Fruit fly (Drosophila melanogaster) whole organism, embryonic: ENCODE measurements around the gene CG8460.

Source experiments
- Ada2b ChIP-seq: fragments of 200-800 bp; sonication (Bioruptor generic); IDR thresholded peaks from 2 replicates; pipeline ENCODE4 v1.3.6; 2022; ENCODE audit warnings: missing biosample characterization, missing genetic modification characterization
- Atf-2 ChIP-seq: fragments of 200-800 bp; sonication (Bioruptor generic); optimal IDR thresholded peaks from 2 replicates; lab custom pipeline; 2016; ENCODE audit warnings: missing biosample characterization, missing genetic modification characterization
- Atf6 ChIP-seq: fragments of 200-800 bp; sonication (Bioruptor generic); IDR thresholded peaks from 2 replicates; pipeline ENCODE4 v1.3.6; 2022; ENCODE audit warnings: missing biosample characterization, missing genetic modification characterization
- CG11085 ChIP-seq: fragments of 200-800 bp; sonication (Bioruptor generic); IDR thresholded peaks from 2 replicates; pipeline ENCODE4 v1.3.6; 2022; ENCODE audit warnings: missing biosample characterization, missing genetic modification characterization
- CG12236 ChIP-seq: fragments of 200-800 bp; sonication (Bioruptor generic); optimal IDR thresholded peaks from 2 replicates; lab custom pipeline; 2016; ENCODE audit warnings: missing biosample characterization, missing genetic modification characterization
- CG12659 ChIP-seq: fragments of 200-800 bp; sonication (Bioruptor generic); optimal IDR thresholded peaks from 3 replicates; lab custom pipeline; 2017; ENCODE audit warnings: mild to moderate bottlenecking, missing biosample characterization, missing genetic modification reagents, missing genetic modification characterization
- CG15073 ChIP-seq: fragments of 200-800 bp; sonication (Bioruptor generic); optimal IDR thresholded peaks from 2 replicates; lab custom pipeline; 2016; ENCODE audit warnings: missing biosample characterization, missing genetic modification characterization
- CG16779 ChIP-seq: fragments of 200-800 bp; sonication (Bioruptor generic); IDR thresholded peaks from 2 replicates; pipeline ENCODE4 v1.3.6; 2022; ENCODE audit warnings: missing biosample characterization, missing genetic modification characterization
- CG17186 ChIP-seq: fragments of 200-800 bp; sonication (Bioruptor generic); optimal IDR thresholded peaks from 3 replicates; lab custom pipeline; 2017; ENCODE audit warnings: missing biosample characterization, missing genetic modification reagents, missing genetic modification characterization
- CG1792 ChIP-seq: fragments of 200-800 bp; sonication (Bioruptor generic); optimal IDR thresholded peaks from 2 replicates; lab custom pipeline; 2016; ENCODE audit warnings: missing biosample characterization, missing genetic modification characterization
- CG2199 ChIP-seq: fragments of 200-800 bp; sonication (Bioruptor generic); IDR thresholded peaks from 3 replicates; pipeline ENCODE4 v1.3.6; 2022; ENCODE audit warnings: missing biosample characterization, missing genetic modification characterization
- CG2712 ChIP-seq: fragments of 200-800 bp; optimal IDR thresholded peaks from 3 replicates; lab custom pipeline; 2019; ENCODE audit warnings: missing biosample characterization, mild to moderate bottlenecking, missing genetic modification characterization, moderate library complexity
- CG30431 ChIP-seq: fragments of 200-800 bp; sonication (Bioruptor generic); optimal IDR thresholded peaks from 2 replicates; lab custom pipeline; 2017; ENCODE audit warnings: missing biosample characterization, missing genetic modification characterization
- CG3726 ChIP-seq: fragments of 200-800 bp; sonication (Bioruptor generic); IDR thresholded peaks from 3 replicates; pipeline ENCODE4, ENCODE4 v1.3.6; 2022; ENCODE audit warnings: missing biosample characterization, missing genetic modification characterization
- CG4282 ChIP-seq: fragments of 200-800 bp; sonication (Bioruptor generic); optimal IDR thresholded peaks from 2 replicates; lab custom pipeline; 2016; ENCODE audit warnings: missing biosample characterization, missing genetic modification characterization
- CG43689 ChIP-seq: fragments of 200-800 bp; sonication (Bioruptor generic); IDR thresholded peaks from 2 replicates; pipeline ENCODE4 v1.3.6; 2022; ENCODE audit warnings: missing biosample characterization, missing genetic modification characterization
- CG6689 ChIP-seq: fragments of 200-800 bp; sonication (Bioruptor generic); IDR thresholded peaks from 2 replicates; pipeline ENCODE4 v1.3.6; 2022; ENCODE audit warnings: missing biosample characterization, missing genetic modification characterization
- CG7372 ChIP-seq: fragments of 200-800 bp; sonication (Bioruptor generic); IDR thresholded peaks from 2 replicates; pipeline ENCODE4 v1.3.6; 2022; ENCODE audit warnings: missing biosample characterization, missing genetic modification characterization
- CG8944 ChIP-seq: fragments of 200-800 bp; sonication (Bioruptor generic); optimal IDR thresholded peaks from 3 replicates; lab custom pipeline; 2016; ENCODE audit warnings: missing biosample characterization, missing genetic modification characterization
- CrebB ChIP-seq: fragments of 200-800 bp; sonication (Bioruptor generic); optimal IDR thresholded peaks from 3 replicates; lab custom pipeline; 2018; ENCODE audit warnings: missing biosample characterization, mild to moderate bottlenecking, missing genetic modification characterization
- Ets65A ChIP-seq: fragments of 200-800 bp; sonication (Bioruptor generic); peaks from one replicate; lab custom pipeline; 2016; ENCODE audit warnings: missing biosample characterization, missing genetic modification characterization
- Fer3 ChIP-seq: fragments of 200-800 bp; sonication (Bioruptor generic); optimal IDR thresholded peaks from 2 replicates; lab custom pipeline; 2018; ENCODE audit warnings: missing biosample characterization, mild to moderate bottlenecking, missing genetic modification characterization, moderate library complexity
- Gug ChIP-seq: fragments of 200-800 bp; sonication (Bioruptor generic); IDR thresholded peaks from 4 replicates; pipeline ENCODE4 v1.3.6; 2022; ENCODE audit warnings: missing biosample characterization, missing genetic modification characterization
- HLH4C ChIP-seq: fragments of 200-800 bp; sonication (Bioruptor generic); IDR thresholded peaks from 3 replicates; pipeline ENCODE4 v1.3.6; 2022; ENCODE audit warnings: missing biosample characterization, missing genetic modification characterization; ENCODE audit not compliant: partially characterized antibody
- Hey ChIP-seq: fragments of 200-800 bp; sonication (Bioruptor generic); optimal IDR thresholded peaks from 3 replicates; lab custom pipeline; 2018; ENCODE audit warnings: missing biosample characterization, mild to moderate bottlenecking, missing genetic modification characterization
- Lim3 ChIP-seq: fragments of 200-800 bp; sonication (Bioruptor generic); IDR thresholded peaks from 2 replicates; pipeline ENCODE4 v1.3.6; 2022; ENCODE audit warnings: missing biosample characterization, missing genetic modification characterization
- Rx ChIP-seq: fragments of 200-800 bp; sonication (Bioruptor generic); IDR thresholded peaks from 2 replicates; pipeline ENCODE4 v1.3.6; 2022; ENCODE audit warnings: missing biosample characterization, missing genetic modification characterization
- Side ChIP-seq: fragments of 200-800 bp; sonication (Bioruptor generic); optimal IDR thresholded peaks from 2 replicates; lab custom pipeline; 2016; ENCODE audit warnings: missing biosample characterization, missing genetic modification characterization
- br ChIP-seq: fragments of >200 bp; optimal IDR thresholded peaks from 2 replicates; lab custom pipeline; 2017
- caup ChIP-seq: fragments of 200-800 bp; sonication (Bioruptor generic); optimal IDR thresholded peaks from 3 replicates; lab custom pipeline; 2017; ENCODE audit warnings: missing biosample characterization, mild to moderate bottlenecking, missing genetic modification characterization, moderate library complexity; ENCODE audit not compliant: severe bottlenecking
- dimm ChIP-seq: fragments of 200-800 bp; sonication (Bioruptor generic); IDR thresholded peaks from 2 replicates; pipeline ENCODE4 v1.3.6; 2022; ENCODE audit warnings: missing biosample characterization, missing genetic modification characterization
- dysf ChIP-seq: fragments of 200-800 bp; sonication (Bioruptor generic); IDR thresholded peaks from 3 replicates; pipeline ENCODE4 v1.3.6; 2022; ENCODE audit warnings: missing biosample characterization, missing genetic modification characterization
- ems ChIP-seq: fragments of 200-800 bp; sonication (Bioruptor generic); optimal IDR thresholded peaks from 3 replicates; lab custom pipeline; 2016; ENCODE audit warnings: missing biosample characterization, missing genetic modification characterization
- esg ChIP-seq: fragments of 200-800 bp; sonication (Bioruptor generic); conservative IDR thresholded peaks from 2 replicates; pipeline ENCODE4 v1.3.6; 2022; ENCODE audit warnings: missing biosample characterization, missing genetic modification characterization
- fd96Cb ChIP-seq: fragments of 200-800 bp; sonication (Bioruptor generic); optimal IDR thresholded peaks from 2 replicates; lab custom pipeline; 2018; ENCODE audit warnings: missing biosample characterization, mild to moderate bottlenecking, missing genetic modification characterization, moderate library complexity
- gce ChIP-seq: fragments of 200-800 bp; sonication (Bioruptor generic); IDR thresholded peaks from 3 replicates; pipeline ENCODE4 v1.3.6; 2022; ENCODE audit warnings: missing biosample characterization, missing genetic modification characterization
- gem ChIP-seq: fragments of 200-800 bp; sonication (Bioruptor generic); optimal IDR thresholded peaks from 2 replicates; lab custom pipeline; 2019; ENCODE audit warnings: missing biosample characterization, mild to moderate bottlenecking, missing genetic modification characterization, moderate library complexity
- gfzf ChIP-seq: fragments of 200-800 bp; sonication (Bioruptor generic); optimal IDR thresholded peaks from 2 replicates; lab custom pipeline; 2016; ENCODE audit warnings: missing biosample characterization, mild to moderate bottlenecking, missing genetic modification characterization, moderate library complexity
- gro ChIP-seq: fragments of 200-800 bp; sonication (Bioruptor generic); optimal IDR thresholded peaks from 2 replicates; lab custom pipeline; 2016; ENCODE audit warnings: missing biosample characterization, missing genetic modification characterization
- gsb ChIP-seq: fragments of 200-800 bp; sonication (Bioruptor generic); IDR thresholded peaks from 2 replicates; pipeline ENCODE4 v1.3.6; 2022; ENCODE audit warnings: missing biosample characterization, missing genetic modification characterization
- gt ChIP-seq: fragments of 200-800 bp; sonication (Bioruptor generic); IDR thresholded peaks from 2 replicates; pipeline ENCODE4 v1.3.6; 2022; ENCODE audit warnings: missing biosample characterization, missing genetic modification characterization
- lilli ChIP-seq: fragments of 200-800 bp; sonication (Bioruptor generic); optimal IDR thresholded peaks from 3 replicates; lab custom pipeline; 2016; ENCODE audit warnings: missing biosample characterization, missing genetic modification characterization
- lov ChIP-seq, 2 experiments: fragments of 200-800 bp in 1 of 2; fragments of >200 bp in 1 of 2; sonication (Bioruptor generic) in 1 of 2; IDR thresholded peaks in 1 of 2; optimal IDR thresholded peaks in 1 of 2; 2 replicates in 1 of 2; 3 replicates in 1 of 2; pipeline versions ENCODE4 v1.3.6 to Lab custom; 2017 to 2022; ENCODE audit warnings: missing biosample characterization in 1 of 2, missing genetic modification characterization in 1 of 2
- oc ChIP-seq: fragments of 200-800 bp; sonication (Bioruptor generic); optimal IDR thresholded peaks from 2 replicates; lab custom pipeline; 2018; ENCODE audit warnings: missing biosample characterization, mild to moderate bottlenecking, missing genetic modification characterization, moderate library complexity
- pan ChIP-seq, 4 experiments: fragments of >200 bp in 3 of 4; fragments of 200-800 bp in 1 of 4; sonication (Bioruptor generic) in 1 of 4; optimal IDR thresholded peaks in 3 of 4; IDR thresholded peaks in 1 of 4; 2 replicates each; pipeline versions ENCODE4 v1.3.6 to Lab custom; 2017 to 2022; ENCODE audit warnings: missing biosample characterization in 2 of 4, missing genetic modification characterization in 2 of 4, mixed read lengths in 1 of 4
- pho ChIP-seq: fragments of 200-800 bp; sonication (Bioruptor generic); optimal IDR thresholded peaks from 2 replicates; lab custom pipeline; 2016; ENCODE audit warnings: missing biosample characterization, missing genetic modification characterization
- tup ChIP-seq: fragments of 200-800 bp; sonication (Bioruptor generic); optimal IDR thresholded peaks from 2 replicates; lab custom pipeline; 2016; ENCODE audit warnings: missing biosample characterization, mild to moderate bottlenecking, missing genetic modification characterization, moderate library complexity
- z ChIP-seq: fragments of 200-800 bp; sonication (Bioruptor generic); IDR thresholded peaks from 3 replicates; pipeline ENCODE4 v1.3.6; 2022; ENCODE audit warnings: missing biosample characterization, missing genetic modification characterization
- zen2 ChIP-seq: fragments of 200-800 bp; sonication (Bioruptor generic); IDR thresholded peaks from 3 replicates; pipeline ENCODE4 v1.3.6; 2022; ENCODE audit warnings: missing biosample characterization, missing genetic modification characterization; ENCODE audit not compliant: partially characterized antibody
- zfh1 ChIP-seq: fragments of 200-800 bp; sonication (Bioruptor generic); IDR thresholded peaks from 3 replicates; pipeline ENCODE4 v1.3.6; 2022; ENCODE audit warnings: missing biosample characterization, missing genetic modification characterization

CG8460 gene

DNA sequence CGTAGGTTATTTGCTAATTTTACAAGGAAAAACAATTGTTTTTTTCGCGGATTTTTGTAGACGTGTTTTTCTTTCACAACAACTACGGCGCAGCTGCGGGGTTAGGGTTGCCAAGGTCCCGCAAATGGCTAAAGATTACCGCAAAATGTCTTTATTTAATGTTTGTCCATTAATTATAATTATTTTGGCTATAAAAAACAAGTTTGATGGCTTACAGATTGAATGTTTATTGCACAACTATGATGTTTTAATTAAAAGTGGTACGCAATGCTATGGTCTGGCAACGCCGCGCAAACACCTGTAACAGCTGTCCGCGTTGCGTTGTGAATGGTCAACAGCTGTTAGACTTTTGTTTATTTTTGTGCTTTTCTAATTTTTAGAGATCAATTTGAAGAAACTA, 40.3 kb upstream of the CG8460 start (continued):
- no peak for TF ChIP-seq CG3726 (GFP tag; lab: Robert Waterston, UW)
- peak; percentile 80 for TF ChIP-seq gem (tag; lab: Kevin White, UChicago)
- no peak for TF ChIP-seq zen2
- peak; percentile 23 for TF ChIP-seq gfzf
- TF ChIP-seq HLH4C: peak; percentile 27; the same call in 1 of the 3 replicates
- peak; percentile 26 for TF ChIP-seq Atf-2 (GFP tag; lab: Kevin White, UChicago)
- TF ChIP-seq oc (tag; lab: Kevin White, UChicago): no peak
- no peak for TF ChIP-seq CG15073 (GFP tag; lab: Kevin White, UChicago)
- peak; percentile 72 for TF ChIP-seq esg
- TF ChIP-seq pan (optimal IDR thresholded peaks at IDR 0.05; lab: Kevin White, UChicago): no peak
- TF ChIP-seq pan (GFP tag; optimal IDR thresholded peaks at IDR 0.05 in 1 of 2, IDR thresholded peaks at IDR 0.05 in 1 of 2): peak in 1 of 2 experiments; percentile 64
- peak; percentile 66 for TF ChIP-seq CG12659 (GFP tag; lab: Kevin White, UChicago)
- no peak for TF ChIP-seq z (GFP tag; lab: Robert Waterston, UW)
- TF ChIP-seq gce: no peak
- TF ChIP-seq br (lab: Kevin White, UChicago): no peak
- peak; percentile 69; the same call in 1 of the 2 replicates for TF ChIP-seq CG6689 (GFP tag; lab: Robert Waterston, UW)
- peak; percentile 23 for TF ChIP-seq CG17186 (GFP tag; lab: Kevin White, UChicago)
- TF ChIP-seq CG7372 (GFP tag; lab: Robert Waterston, UW): peak; percentile 67
- TF ChIP-seq fd96Cb (tag; lab: Kevin White, UChicago): peak; percentile 59
- no peak for TF ChIP-seq Hey (tag; lab: Kevin White, UChicago)
- no peak for TF ChIP-seq dimm (GFP tag; lab: Robert Waterston, UW)
- peak; percentile 57 for TF ChIP-seq CrebB (tag; lab: Kevin White, UChicago)
- no peak for TF ChIP-seq lov (optimal IDR thresholded peaks at IDR 0.05; lab: Kevin White, UChicago)
- 0 out of 3 replicates have a peak, but pooled peaks have one; percentile 45 for TF ChIP-seq lov (GFP tag; IDR thresholded peaks at IDR 0.05; lab: Robert Waterston, UW)
- TF ChIP-seq gt (GFP tag; lab: Robert Waterston, UW): no peak
- TF ChIP-seq tup: peak; percentile 65
- peak; percentile 43; the same call in 1 of the 2 replicates for TF ChIP-seq Rx (GFP tag; lab: Robert Waterston, UW)
- TF ChIP-seq CG2199 (GFP tag; lab: Robert Waterston, UW): peak; percentile 55; the same call in 1 of the 3 replicates
- TF ChIP-seq CG1792 (GFP tag; lab: Kevin White, UChicago): peak; percentile 25
- TF ChIP-seq dysf (GFP tag; lab: Robert Waterston, UW): peak; percentile 60; the same call in 2 of the 3 replicates
- TF ChIP-seq Atf6 (GFP tag; lab: Robert Waterston, UW): 0 out of 2 replicates have a peak, but pooled peaks have one; percentile 39
- TF ChIP-seq Lim3 (GFP tag; lab: Robert Waterston, UW): no peak
- TF ChIP-seq pho: peak; percentile 72
- peak; percentile 78 for TF ChIP-seq gro (GFP tag; lab: Kevin White, UChicago)
- peak; percentile 91 for TF ChIP-seq Ets65A (GFP tag; lab: Kevin White, UChicago)
- TF ChIP-seq Ada2b (GFP tag; lab: Robert Waterston, UW): peak; percentile 51; the same call in 1 of the 2 replicates
- peak; percentile 66 for TF ChIP-seq CG8944 (GFP tag; lab: Kevin White, UChicago)
- TF ChIP-seq Fer3 (tag; lab: Kevin White, UChicago): peak; percentile 76
- TF ChIP-seq lilli (GFP tag; lab: Kevin White, UChicago): peak; percentile 89
- TF ChIP-seq ems (GFP tag; lab: Kevin White, UChicago): peak; percentile 78
- TF ChIP-seq CG30431 (GFP tag; lab: Kevin White, UChicago): peak; percentile 16
- peak; percentile 69 for TF ChIP-seq Side (GFP tag; lab: Kevin White, UChicago)
- TF ChIP-seq gsb (GFP tag; lab: Robert Waterston, UW): peak; percentile 15; the same call in 1 of the 2 replicates
- TF ChIP-seq caup (GFP tag; lab: Kevin White, UChicago): peak; percentile 73
- no peak for TF ChIP-seq CG16779 (GFP tag; lab: Robert Waterston, UW)
- peak; percentile 70; the same call in 2 of the 3 replicates for TF ChIP-seq zfh1 (GFP tag; lab: Robert Waterston, UW)
- TF ChIP-seq CG2712: peak; percentile 75
- no peak for TF ChIP-seq CG43689 (GFP tag; lab: Robert Waterston, UW)
- TF ChIP-seq CG4282 (GFP tag; lab: Kevin White, UChicago): no peak
- peak; percentile 58; the same call in 1 of the 2 replicates for TF ChIP-seq CG11085 (GFP tag; lab: Robert Waterston, UW)
- no peak for TF ChIP-seq CG12236
- TF ChIP-seq Gug (GFP tag; lab: Robert Waterston, UW): peak; percentile 34; the same call in 1 of the 4 replicates
